Worm (Caenorhabditis elegans) whole organism, L4/young adult: Measurements from ENCODE around the gene B0304.2.

Experiments
- W03F9.2 ChIP-seq: fragments of 150-350 bp; optimal IDR thresholded peaks from 2 replicates; lab custom pipeline; 2014; ENCODE audit warnings: missing biosample characterization, missing genetic modification characterization
- dao-5 ChIP-seq: sonication (generic microtip); optimal IDR thresholded peaks from 2 replicates; lab custom pipeline; 2016; ENCODE audit warnings: missing genotype, missing genetic modification characterization, moderate library complexity, missing compliant biosample characterization
- him-1 ChIP-seq: sonication (generic microtip); optimal IDR thresholded peaks from 2 replicates; lab custom pipeline; 2016; ENCODE audit warnings: missing genotype, missing genetic modification reagents, missing genetic modification characterization, missing compliant biosample characterization

DNA sequence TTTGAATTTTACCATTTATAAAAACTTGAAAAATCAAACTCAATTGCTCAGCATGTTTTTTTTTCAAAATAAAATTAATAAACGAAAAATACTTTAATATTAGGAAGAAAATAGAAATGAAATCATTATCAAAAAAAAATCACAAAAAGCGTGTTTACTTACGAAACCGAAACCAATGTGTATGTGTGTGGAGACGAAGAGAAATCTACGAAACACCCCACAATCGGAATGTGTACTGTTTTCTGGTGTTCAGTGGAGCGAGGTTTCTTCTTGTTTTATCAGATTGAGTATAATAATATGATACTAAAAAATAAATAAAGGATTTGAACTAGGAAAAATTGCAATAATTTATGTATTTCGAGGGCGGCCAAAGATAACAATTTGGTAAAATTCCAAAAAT lies 15.8 kb upstream of the B0304.2 start:
- TF ChIP-seq W03F9.2, result no peak
- no peak for TF ChIP-seq him-1 (tag; lab: Kevin White, UChicago)
- TF ChIP-seq dao-5 (tag; lab: Kevin White, UChicago), result no peak
